Fruit fly (Drosophila melanogaster): Measurements from ENCODE around the gene CG9902.

DNA sequence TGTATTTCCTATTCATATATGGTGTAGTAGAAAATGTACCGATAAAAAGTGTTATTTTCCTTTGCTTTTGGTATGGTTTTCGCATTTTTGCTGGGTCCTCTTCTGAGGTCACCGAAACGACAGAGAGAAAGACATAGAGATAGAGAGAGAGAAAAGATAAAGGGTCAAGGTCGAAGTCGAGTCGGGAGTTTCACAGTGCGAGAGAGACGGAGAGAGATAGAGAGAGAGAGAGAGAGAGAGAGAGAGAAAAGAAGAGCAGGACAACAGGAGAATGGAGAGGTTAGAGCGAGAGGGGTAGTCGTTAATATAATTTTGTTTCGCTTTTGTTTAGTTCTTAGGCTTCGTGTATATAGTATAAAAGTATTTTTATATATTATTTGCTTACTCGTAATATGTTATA, 14.9 kb upstream of the CG9902 start:
- no peak for TF ChIP-seq Blimp-1 (GFP tag; optimal IDR thresholded peaks at IDR 0.05)
- no peak for TF ChIP-seq CG4318 (GFP tag; optimal IDR thresholded peaks at IDR 0.05)
- no peak for TF ChIP-seq eg (GFP tag; IDR thresholded peaks at IDR 0.05)
- no peak for TF ChIP-seq Gug (GFP tag; IDR thresholded peaks at IDR 0.05)
- TF ChIP-seq Ets21C (GFP tag; optimal IDR thresholded peaks at IDR 0.05), result no peak
- TF ChIP-seq Eip75B (GFP tag; optimal IDR thresholded peaks at IDR 0.05), result no peak
- no peak for TF ChIP-seq CG32006 (GFP tag; optimal IDR thresholded peaks at IDR 0.05)
- no peak for TF ChIP-seq CG7368 (GFP tag; optimal IDR thresholded peaks at IDR 0.05)
- no peak for TF ChIP-seq vri (GFP tag; optimal IDR thresholded peaks at IDR 0.05)
- TF ChIP-seq Met (GFP tag; optimal IDR thresholded peaks at IDR 0.05), result no peak

Data from whole organism, prepupa.